Fruit fly (Drosophila melanogaster) S2 (cell line): Measurements from ENCODE around the gene dimm.

Experiments
- CG8478 ChIP-seq: fragments of >200 bp; optimal IDR thresholded peaks from 2 replicates; lab custom pipeline; 2018
- CTCF ChIP-seq, 2 experiments: fragments of >200 bp; optimal IDR thresholded peaks; 2 replicates each; lab custom pipeline; 2018

dm6 chr2L:21289101-21289500 is 42.5 kb upstream of the dimm start:
- TF ChIP-seq CG8478, result no peak
- no peak for TF ChIP-seq CTCF (optimal IDR thresholded peaks at IDR 0.05; lab: Kevin White, UChicago)
